Fruit fly (Drosophila melanogaster): ENCODE data around the gene CG17991.

The CG17991 gene

DNA sequence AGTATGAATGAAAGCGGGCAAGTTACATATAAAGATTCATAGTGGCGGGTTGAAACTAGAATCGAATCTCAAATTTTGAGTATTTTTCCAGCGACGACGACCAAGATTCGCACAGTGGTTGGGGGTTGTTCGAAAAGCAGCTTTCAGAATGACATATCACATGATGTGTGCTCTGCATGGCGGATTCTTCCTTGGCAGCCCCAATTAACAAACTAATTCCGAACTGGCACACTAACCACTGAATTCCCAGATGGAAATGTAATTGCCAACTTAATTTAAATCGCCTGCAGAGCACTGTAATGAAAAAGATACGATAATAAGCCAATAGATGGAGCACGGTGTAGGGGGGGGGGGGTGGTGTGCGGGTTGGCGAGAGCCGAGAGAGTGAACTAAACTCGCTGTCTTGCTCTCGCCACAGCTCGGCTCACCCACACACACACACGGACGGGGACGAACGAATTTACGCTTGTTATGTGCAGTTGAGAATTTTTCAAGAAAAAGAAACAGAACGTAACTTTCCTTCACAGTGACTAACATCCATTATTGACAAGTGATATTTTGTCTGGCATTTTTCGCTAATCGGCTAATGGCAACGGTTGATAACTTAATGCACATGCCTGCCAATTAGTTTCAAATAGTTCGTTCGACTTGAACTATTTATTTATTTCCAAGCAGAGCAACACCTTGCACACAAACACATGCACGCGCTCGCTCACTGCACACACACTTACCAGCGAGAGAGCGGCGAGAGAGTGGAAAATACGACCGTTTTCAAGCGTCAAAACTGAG lies 40.1 kb downstream of the CG17991 start (continued):
- TF ChIP-seq H2.0 (GFP tag; IDR thresholded peaks at IDR 0.05) = peak; percentile 97
- peak; percentile 94 for TF ChIP-seq az2 (GFP tag; optimal IDR thresholded peaks at IDR 0.05)
- peak; percentile 91 for TF ChIP-seq CG8089 (GFP tag; optimal IDR thresholded peaks at IDR 0.05)
- 0 out of 3 replicates have a peak, but pooled peaks have one; percentile 25 for TF ChIP-seq Doc3 (GFP tag; IDR thresholded peaks at IDR 0.05; ENCODE audit: partially characterized antibody)
- peak; percentile 78 for TF ChIP-seq CG4360 (GFP tag; IDR thresholded peaks at IDR 0.05)
- TF ChIP-seq CG32767 (GFP tag; IDR thresholded peaks at IDR 0.05) = peak; percentile 97
- TF ChIP-seq CG6854 (GFP tag; optimal IDR thresholded peaks at IDR 0.05) = peak; percentile 90
- peak; percentile 96 for TF ChIP-seq Awh (GFP tag; IDR thresholded peaks at IDR 0.05)
- TF ChIP-seq zen (tag; optimal IDR thresholded peaks at IDR 0.05) = peak; percentile 76
- TF ChIP-seq CkIIα-i1 (GFP tag; IDR thresholded peaks at IDR 0.05) = peak; percentile 87
- peak; percentile 92 for TF ChIP-seq CG43689 (GFP tag; IDR thresholded peaks at IDR 0.05)
- peak; percentile 87 for TF ChIP-seq CG15601 (tag; optimal IDR thresholded peaks at IDR 0.05)
- peak; percentile 92 for TF ChIP-seq CG10959 (GFP tag; IDR thresholded peaks at IDR 0.05)
- peak; percentile 62 for TF ChIP-seq Hmx (GFP tag; optimal IDR thresholded peaks at IDR 0.05)
- TF ChIP-seq ssp (GFP tag; IDR thresholded peaks at IDR 0.05) = peak; percentile 88
- peak; percentile 89 for TF ChIP-seq croc (GFP tag; conservative IDR thresholded peaks at IDR 0.05)
- peak; percentile 88 for TF ChIP-seq maf-S (GFP tag; optimal IDR thresholded peaks at IDR 0.05)
- peak; percentile 62 for TF ChIP-seq Sry-δ (GFP tag; optimal IDR thresholded peaks at IDR 0.05)
- TF ChIP-seq knrl (GFP tag; IDR thresholded peaks at IDR 0.05; ENCODE audit: partially characterized antibody) = peak; percentile 58; the same call in 2 of the 3 replicates
- TF ChIP-seq sens (GFP tag) = peak; percentile 98
- TF ChIP-seq CG13894 (tag; optimal IDR thresholded peaks at IDR 0.05) = peak; percentile 90
- peak; percentile 43 for TF ChIP-seq ftz-f1 (GFP tag; optimal IDR thresholded peaks at IDR 0.05)
- peak; percentile 95 for TF ChIP-seq jumu (GFP tag; optimal IDR thresholded peaks at IDR 0.05)
- TF ChIP-seq bigmax (GFP tag; optimal IDR thresholded peaks at IDR 0.05) = peak; percentile 68
- peak; percentile 93 for TF ChIP-seq repo (GFP tag; optimal IDR thresholded peaks at IDR 0.05)
- TF ChIP-seq wek (GFP tag; optimal IDR thresholded peaks at IDR 0.05) = peak; percentile 86
- peak; percentile 98 for TF ChIP-seq zfh1 (GFP tag; IDR thresholded peaks at IDR 0.05)
- TF ChIP-seq Kr (GFP tag; optimal IDR thresholded peaks at IDR 0.05) = no peak
- peak; percentile 39 for TF ChIP-seq pzg (GFP tag; optimal IDR thresholded peaks at IDR 0.05)
- TF ChIP-seq CG7372 (GFP tag; IDR thresholded peaks at IDR 0.05) = peak; percentile 95
- no peak for TF ChIP-seq gfzf (GFP tag; optimal IDR thresholded peaks at IDR 0.05)
- TF ChIP-seq sd (tag; optimal IDR thresholded peaks at IDR 0.05) = peak; percentile 90
- TF ChIP-seq ERR (GFP tag; optimal IDR thresholded peaks at IDR 0.05) = peak; percentile 91
- TF ChIP-seq CG4424 (GFP tag; optimal IDR thresholded peaks at IDR 0.05) = peak; percentile 94
- TF ChIP-seq NK7.1 (GFP tag; optimal IDR thresholded peaks at IDR 0.05) = peak; percentile 91
- peak; percentile 95 for TF ChIP-seq CG4730 (GFP tag; IDR thresholded peaks at IDR 0.05)
- TF ChIP-seq sug (tag; optimal IDR thresholded peaks at IDR 0.05) = peak; percentile 84
- peak; percentile 82 for TF ChIP-seq Bgb (GFP tag; IDR thresholded peaks at IDR 0.05; ENCODE audit: partially characterized antibody)
- TF ChIP-seq luna (GFP tag; optimal IDR thresholded peaks at IDR 0.05) = peak; percentile 89
- peak; percentile 97 for TF ChIP-seq CG30431 (GFP tag; optimal IDR thresholded peaks at IDR 0.05)
- peak; percentile 97 for TF ChIP-seq sisA (GFP tag; IDR thresholded peaks at IDR 0.05)
- peak in 1 of 3 experiments; percentile 78 for TF ChIP-seq lola (GFP tag; optimal IDR thresholded peaks at IDR 0.05)
- TF ChIP-seq sqz (GFP tag; optimal IDR thresholded peaks at IDR 0.05) = peak; percentile 75
- TF ChIP-seq CG7357 (GFP tag; IDR thresholded peaks at IDR 0.05) = peak; percentile 90
- TF ChIP-seq CG7556 (GFP tag; optimal IDR thresholded peaks at IDR 0.05) = peak; percentile 95
- TF ChIP-seq B-H1 (GFP tag; IDR thresholded peaks at IDR 0.05) = peak; percentile 95
- TF ChIP-seq Lhr (GFP tag; optimal IDR thresholded peaks at IDR 0.05) = peak; percentile 66
- peak; percentile 75 for TF ChIP-seq CG3995 (GFP tag; optimal IDR thresholded peaks at IDR 0.05)
- peak; percentile 96 for TF ChIP-seq CG3726 (GFP tag; IDR thresholded peaks at IDR 0.05)
